Worm (Caenorhabditis elegans) whole organism, young adult: ENCODE measurements around the gene F44E7.7.

Source experiments
- D2030.7 ChIP-seq: fragments of 200-800 bp; sonication (Bioruptor generic); IDR thresholded peaks from 2 replicates; pipeline ENCODE4 v1.3.6; 2022; ENCODE audit warnings: missing genetic modification reagents, missing genetic modification characterization, missing compliant biosample characterization
- F23B12.7 ChIP-seq: sonication (generic microtip); optimal IDR thresholded peaks from 2 replicates; lab custom pipeline; 2017; ENCODE audit warnings: missing genetic modification characterization, mild to moderate bottlenecking, missing compliant biosample characterization, antibody characterized with exemption, moderate library complexity; ENCODE audit not compliant: insufficient read depth
- F33H1.4 ChIP-seq: fragments of 200-800 bp; sonication (Bioruptor generic); IDR thresholded peaks from 2 replicates; pipeline ENCODE4 v1.3.6; 2022; ENCODE audit warnings: missing genetic modification reagents, missing genetic modification characterization, missing compliant biosample characterization
- F37B4.10 ChIP-seq: fragments of 200-800 bp; sonication (Bioruptor generic); IDR thresholded peaks from 2 replicates; pipeline ENCODE4 v1.3.6; 2022; ENCODE audit warnings: missing genetic modification characterization, missing compliant biosample characterization
- F39B2.1 ChIP-seq: fragments of 200-800 bp; sonication (Bioruptor generic); IDR thresholded peaks from 2 replicates; pipeline ENCODE4 v1.3.6; 2022; ENCODE audit warnings: missing genetic modification reagents, missing genetic modification characterization, missing compliant biosample characterization
- F52B5.7 ChIP-seq: sonication (generic microtip); optimal IDR thresholded peaks from 2 replicates; lab custom pipeline; 2016; ENCODE audit warnings: mild to moderate bottlenecking, missing genetic modification characterization, missing compliant biosample characterization
- F57A8.1 ChIP-seq: fragments of 200-800 bp; sonication (Bioruptor generic); optimal IDR thresholded peaks from 2 replicates; lab custom pipeline; 2018; ENCODE audit warnings: mild to moderate bottlenecking, missing genetic modification characterization, moderate library complexity, missing compliant biosample characterization
- T26A5.8 ChIP-seq: sonication (generic microtip); optimal IDR thresholded peaks from 2 replicates; lab custom pipeline; 2016; ENCODE audit warnings: missing genetic modification characterization, missing compliant biosample characterization
- Y53G8AR.9 ChIP-seq: fragments of 200-800 bp; sonication (Bioruptor generic); conservative IDR thresholded peaks from 2 replicates; pipeline ENCODE4 v1.3.6; 2022; ENCODE audit warnings: missing genetic modification reagents, missing genetic modification characterization, missing compliant biosample characterization
- Y67H2A.10 ChIP-seq: fragments of 200-800 bp; sonication (Bioruptor generic); conservative IDR thresholded peaks from 2 replicates; pipeline ENCODE4 v1.3.6; 2022; ENCODE audit warnings: missing genetic modification reagents, missing genetic modification characterization, missing compliant biosample characterization
- Y79H2A.3 ChIP-seq: fragments of 200-800 bp; sonication (Bioruptor generic); conservative IDR thresholded peaks from 2 replicates; pipeline ENCODE4 v1.3.6; 2022; ENCODE audit warnings: missing genetic modification reagents, missing genetic modification characterization, missing compliant biosample characterization
- akir-1 ChIP-seq: fragments of 200-800 bp; sonication (Bioruptor generic); optimal IDR thresholded peaks from 2 replicates; lab custom pipeline; 2018; ENCODE audit warnings: mild to moderate bottlenecking, missing genetic modification characterization, moderate library complexity, missing compliant biosample characterization
- aptf-2 ChIP-seq: fragments of 200-800 bp; sonication (Bioruptor generic); conservative IDR thresholded peaks from 2 replicates; pipeline ENCODE4 v1.3.6; 2022; ENCODE audit warnings: missing genetic modification reagents, missing genetic modification characterization, missing compliant biosample characterization
- athp-1 ChIP-seq: sonication (generic microtip); optimal IDR thresholded peaks from 2 replicates; lab custom pipeline; 2017; ENCODE audit warnings: mild to moderate bottlenecking, missing genetic modification characterization, missing compliant biosample characterization
- attf-3 ChIP-seq: fragments of 200-800 bp; sonication (Bioruptor generic); conservative IDR thresholded peaks from 2 replicates; pipeline ENCODE4 v1.3.6; 2022; ENCODE audit warnings: missing genetic modification reagents, missing genetic modification characterization, missing compliant biosample characterization
- attf-5 ChIP-seq: fragments of 200-800 bp; sonication (Bioruptor generic); optimal IDR thresholded peaks from 2 replicates; lab custom pipeline; 2018; ENCODE audit warnings: mild to moderate bottlenecking, missing genetic modification characterization, missing compliant biosample characterization
- bed-2 ChIP-seq: fragments of 200-800 bp; sonication (Bioruptor generic); IDR thresholded peaks from 2 replicates; pipeline ENCODE4 v1.3.6; 2022; ENCODE audit warnings: missing genetic modification reagents, missing genetic modification characterization, missing compliant biosample characterization
- cebp-2 ChIP-seq: fragments of 200-800 bp; sonication (Bioruptor generic); IDR thresholded peaks from 2 replicates; pipeline ENCODE4 v1.3.6; 2022; ENCODE audit warnings: missing genetic modification characterization, missing compliant biosample characterization
- ceh-58 ChIP-seq: fragments of 200-800 bp; sonication (Bioruptor generic); IDR thresholded peaks from 2 replicates; pipeline ENCODE4 v1.3.6; 2022; ENCODE audit warnings: missing genetic modification characterization, missing compliant biosample characterization
- egrh-3 ChIP-seq: fragments of 200-800 bp; sonication (Bioruptor generic); IDR thresholded peaks from 2 replicates; pipeline ENCODE4 v1.3.6; 2022; ENCODE audit warnings: missing genetic modification reagents, missing genetic modification characterization, missing compliant biosample characterization
- ekl-4 ChIP-seq: fragments of 200-800 bp; sonication (Bioruptor generic); IDR thresholded peaks from 2 replicates; pipeline ENCODE4 v1.3.6; 2022; ENCODE audit warnings: missing genetic modification reagents, missing genetic modification characterization, missing compliant biosample characterization
- ets-4 ChIP-seq: fragments of 200-800 bp; sonication (Bioruptor generic); optimal IDR thresholded peaks from 2 replicates; lab custom pipeline; 2018; ENCODE audit warnings: mild to moderate bottlenecking, missing genetic modification characterization, missing compliant biosample characterization
- gei-17 ChIP-seq: fragments of 200-800 bp; sonication (Bioruptor generic); optimal IDR thresholded peaks from 2 replicates; lab custom pipeline; 2018; ENCODE audit warnings: mild to moderate bottlenecking, missing genetic modification characterization, missing compliant biosample characterization
- hmg-1.2 ChIP-seq: fragments of 200-800 bp; sonication (Bioruptor generic); IDR thresholded peaks from 2 replicates; pipeline ENCODE4 v1.3.6; 2022; ENCODE audit warnings: missing genetic modification reagents, missing genetic modification characterization, missing compliant biosample characterization
- hsf-1 ChIP-seq: fragments of 200-800 bp; sonication (Bioruptor generic); IDR thresholded peaks from 2 replicates; pipeline ENCODE4 v1.3.6; 2022; ENCODE audit warnings: missing genetic modification reagents, missing genetic modification characterization, missing compliant biosample characterization
- lin-26 ChIP-seq: fragments of 200-800 bp; sonication (Bioruptor generic); IDR thresholded peaks from 2 replicates; pipeline ENCODE4 v1.3.6; 2022; ENCODE audit warnings: missing genetic modification reagents, missing genetic modification characterization, missing compliant biosample characterization
- lin-40 ChIP-seq: sonication (generic microtip); optimal IDR thresholded peaks from 2 replicates; lab custom pipeline; 2016; ENCODE audit warnings: missing genetic modification characterization, mild to moderate bottlenecking, missing compliant biosample characterization, missing genotype, missing genetic modification reagents
- lsy-27 ChIP-seq: sonication (generic microtip); optimal IDR thresholded peaks from 2 replicates; lab custom pipeline; 2017; ENCODE audit warnings: missing genetic modification characterization, mild to moderate bottlenecking, missing compliant biosample characterization, antibody characterized with exemption, missing genotype, borderline replicate concordance; ENCODE audit not compliant: insufficient read depth
- madf-3 ChIP-seq: fragments of 200-800 bp; sonication (Bioruptor generic); IDR thresholded peaks from 2 replicates; pipeline ENCODE4 v1.3.6; 2022; ENCODE audit warnings: missing genetic modification reagents, missing genetic modification characterization, missing compliant biosample characterization
- madf-8 ChIP-seq: fragments of 200-800 bp; sonication (Bioruptor generic); conservative IDR thresholded peaks from 2 replicates; pipeline ENCODE4 v1.3.6; 2022; ENCODE audit warnings: missing genetic modification reagents, missing genetic modification characterization, missing compliant biosample characterization
- mcd-1 ChIP-seq: fragments of 200-800 bp; sonication (Bioruptor generic); IDR thresholded peaks from 2 replicates; pipeline ENCODE4 v1.3.6; 2022; ENCODE audit warnings: missing genetic modification reagents, missing genetic modification characterization, missing compliant biosample characterization
- nhr-120 ChIP-seq: fragments of 200-800 bp; sonication (Bioruptor generic); IDR thresholded peaks from 2 replicates; pipeline ENCODE4 v1.3.6; 2022; ENCODE audit warnings: missing genetic modification characterization, missing compliant biosample characterization
- nhr-179 ChIP-seq: sonication (generic microtip); optimal IDR thresholded peaks from 2 replicates; lab custom pipeline; 2016; ENCODE audit warnings: mild to moderate bottlenecking, missing genetic modification characterization, missing compliant biosample characterization
- nhr-27 ChIP-seq: fragments of 200-800 bp; sonication (Bioruptor generic); optimal IDR thresholded peaks from 2 replicates; lab custom pipeline; 2018; ENCODE audit warnings: mild to moderate bottlenecking, missing genetic modification characterization, moderate library complexity, missing compliant biosample characterization
- pbrm-1 ChIP-seq: fragments of 200-800 bp; sonication (Bioruptor generic); IDR thresholded peaks from 2 replicates; pipeline ENCODE4 v1.3.6; 2022; ENCODE audit warnings: missing genetic modification reagents, missing genetic modification characterization, missing compliant biosample characterization
- sdz-38 ChIP-seq: sonication (generic microtip); optimal IDR thresholded peaks from 2 replicates; lab custom pipeline; 2016; ENCODE audit warnings: missing genotype, missing genetic modification characterization, missing compliant biosample characterization
- sea-2 ChIP-seq: fragments of 200-800 bp; sonication (Bioruptor generic); IDR thresholded peaks from 2 replicates; pipeline ENCODE4 v1.3.6; 2022; ENCODE audit warnings: missing genetic modification characterization, missing compliant biosample characterization
- snpc-1.1 ChIP-seq: sonication (generic microtip); optimal IDR thresholded peaks from 2 replicates; lab custom pipeline; 2017; ENCODE audit warnings: missing genetic modification characterization, mild to moderate bottlenecking, missing compliant biosample characterization, antibody characterized with exemption, moderate library complexity, missing genotype, missing genetic modification reagents; ENCODE audit not compliant: insufficient read depth
- unc-62 ChIP-seq: fragments of 150-350 bp; optimal IDR thresholded peaks from 2 replicates; lab custom pipeline; 2014; ENCODE audit warnings: missing biosample characterization, missing genetic modification reagents, missing genetic modification characterization
- xnd-1 ChIP-seq: sonication (generic microtip); optimal IDR thresholded peaks from 2 replicates; lab custom pipeline; 2016; ENCODE audit warnings: missing genotype, missing genetic modification reagents, missing genetic modification characterization, missing compliant biosample characterization
- zfh-2 ChIP-seq: fragments of 200-800 bp; sonication (Bioruptor generic); conservative IDR thresholded peaks from 2 replicates; pipeline ENCODE4 v1.3.6; 2022; ENCODE audit warnings: missing genetic modification reagents, missing genetic modification characterization, missing compliant biosample characterization
- zim-3 ChIP-seq: sonication (generic microtip); optimal IDR thresholded peaks from 2 replicates; lab custom pipeline; 2017; ENCODE audit warnings: mild to moderate bottlenecking, missing genetic modification characterization, moderate library complexity, missing compliant biosample characterization
- ztf-18 ChIP-seq: sonication (generic microtip); optimal IDR thresholded peaks from 2 replicates; lab custom pipeline; 2016; ENCODE audit warnings: missing genotype, mild to moderate bottlenecking, missing genetic modification characterization, missing compliant biosample characterization
- ztf-25 ChIP-seq: fragments of 200-800 bp; sonication (Bioruptor generic); IDR thresholded peaks from 2 replicates; pipeline ENCODE4 v1.3.6; 2022; ENCODE audit warnings: missing genetic modification reagents, missing genetic modification characterization, missing compliant biosample characterization

F44E7.7 gene

ce11 chrV:5798132-5798531 lies 12.9 kb upstream of the F44E7.7 start, which contains the start of gene nstp-3:
nstp-3 (minus strand) TSS chrV:5798232.
- no peak for TF ChIP-seq Y79H2A.3 (GFP tag; lab: Robert Waterston, UW)
- no peak for TF ChIP-seq athp-1
- TF ChIP-seq sea-2 (GFP tag; lab: Robert Waterston, UW), result no peak
- no peak for TF ChIP-seq ceh-58
- no peak for TF ChIP-seq F57A8.1 (GFP tag; lab: Kevin White, UChicago)
- TF ChIP-seq T26A5.8 (tag; lab: Kevin White, UChicago), result no peak
- no peak for TF ChIP-seq Y53G8AR.9 (GFP tag; lab: Robert Waterston, UW)
- no peak for TF ChIP-seq nhr-179 (tag; lab: Kevin White, UChicago)
- no peak for TF ChIP-seq ets-4 (GFP tag; lab: Kevin White, UChicago)
- no peak for TF ChIP-seq lin-40 (tag; lab: Kevin White, UChicago)

- TF ChIP-seq hsf-1 (GFP tag; lab: Robert Waterston, UW) (0 out of 2 replicates have a peak, but pooled peaks have one; percentile 27), F37B4.10 (GFP tag; lab: Robert Waterston, UW) (no peak)
Measured at ce11 chrV:5792031-5792430, 6.8 kb upstream of the F44E7.7 start, which contains the start of gene ZC250.2. ZC250.2 (plus strand) TSS chrV:5792331.

ce11 chrV:5790497-5791280 lies 5.4 kb upstream of the F44E7.7 start, which contains the start of the genes nhr-142 and F44E7.9:
nhr-142 (minus strand) TSS chrV:5790553.
F44E7.9 (plus strand) TSS chrV:5791230.
- TF ChIP-seq ekl-4 (GFP tag; lab: Robert Waterston, UW) (peak; percentile 30; the same call in 1 of the 2 replicates), attf-5 (GFP tag; lab: Kevin White, UChicago) (peak; percentile 86), ztf-18 (tag; lab: Kevin White, UChicago) (peak; percentile 98), aptf-2 (no peak), ztf-25 (GFP tag; lab: Robert Waterston, UW) (0 out of 2 replicates have a peak, but pooled peaks have one; percentile 9), hmg-1.2 (GFP tag; lab: Robert Waterston, UW) (peak; percentile 58), madf-8 (peak; percentile 47), Y67H2A.10 (no peak), D2030.7 (GFP tag; lab: Robert Waterston, UW) (peak; percentile 76), egrh-3 (GFP tag; lab: Robert Waterston, UW) (peak; percentile 51; the same call in 1 of the 2 replicates), F39B2.1 (GFP tag; lab: Robert Waterston, UW) (no peak), snpc-1.1 (tag; lab: Kevin White, UChicago) (no peak), attf-3 (peak; percentile 71), F23B12.7 (peak; percentile 65), sdz-38 (tag; lab: Kevin White, UChicago) (no peak), madf-3 (GFP tag; lab: Robert Waterston, UW) (0 out of 2 replicates have a peak, but pooled peaks have one; percentile 57), mcd-1 (GFP tag; lab: Robert Waterston, UW) (peak; percentile 87), F52B5.7 (tag; lab: Kevin White, UChicago) (no peak), bed-2 (GFP tag; lab: Robert Waterston, UW) (no peak), cebp-2 (GFP tag; lab: Robert Waterston, UW) (no peak), nhr-27 (tag; lab: Kevin White, UChicago) (no peak), xnd-1 (tag; lab: Kevin White, UChicago) (peak; percentile 53), zim-3 (tag; lab: Kevin White, UChicago) (no peak), lsy-27 (tag; lab: Kevin White, UChicago) (no peak), akir-1 (GFP tag; lab: Kevin White, UChicago) (no peak), F33H1.4 (GFP tag; lab: Robert Waterston, UW) (peak; percentile 67), gei-17 (GFP tag; lab: Kevin White, UChicago) (no peak), pbrm-1 (GFP tag; lab: Robert Waterston, UW) (peak; percentile 85), unc-62 (GFP tag; lab: Kevin White, UChicago) (no peak), nhr-120 (GFP tag; lab: Robert Waterston, UW) (no peak), lin-26 (GFP tag; lab: Robert Waterston, UW) (no peak), zfh-2 (GFP tag; lab: Robert Waterston, UW) (no peak)
